Fruit fly (Drosophila melanogaster) whole organism, embryonic: ENCODE data around the gene morgue.

ENCODE experiments used
- Aef1 ChIP-seq: fragments of 200-800 bp; sonication (Bioruptor generic); IDR thresholded peaks from 3 replicates; pipeline ENCODE4 v1.3.6; 2022; ENCODE audit warnings: missing biosample characterization, missing genetic modification characterization
- Blimp-1 ChIP-seq: fragments of 200-800 bp; sonication (Bioruptor generic); optimal IDR thresholded peaks from 3 replicates; lab custom pipeline; 2018; ENCODE audit warnings: missing biosample characterization, missing genetic modification characterization, mild to moderate bottlenecking, moderate library complexity, missing genetic modification reagents
- Bteb2 ChIP-seq: fragments of 200-800 bp; sonication (Bioruptor generic); optimal IDR thresholded peaks from 2 replicates; lab custom pipeline; 2016; ENCODE audit warnings: missing biosample characterization, missing genetic modification characterization
- CG10959 ChIP-seq: fragments of 200-800 bp; sonication (Bioruptor generic); IDR thresholded peaks from 2 replicates; pipeline ENCODE4 v1.3.6; 2022; ENCODE audit warnings: missing biosample characterization, missing genetic modification characterization
- CG11456 ChIP-seq: fragments of 200-800 bp; sonication (Bioruptor generic); IDR thresholded peaks from 3 replicates; pipeline ENCODE4 v1.3.6; 2022; ENCODE audit warnings: missing biosample characterization, missing genetic modification characterization
- CG11723 ChIP-seq: fragments of 200-800 bp; sonication (Bioruptor generic); optimal IDR thresholded peaks from 2 replicates; lab custom pipeline; 2017; ENCODE audit warnings: missing biosample characterization, mild to moderate bottlenecking, missing genetic modification characterization
- CG17612 ChIP-seq: fragments of 200-800 bp; sonication (Bioruptor generic); IDR thresholded peaks from 2 replicates; pipeline ENCODE4 v1.3.6; 2022; ENCODE audit warnings: missing biosample characterization, missing genetic modification characterization
- CG2120 ChIP-seq: fragments of 200-800 bp; sonication (Bioruptor generic); optimal IDR thresholded peaks from 3 replicates; lab custom pipeline; 2016; ENCODE audit warnings: missing biosample characterization, missing genetic modification characterization
- CG34224 ChIP-seq: fragments of 200-800 bp; sonication (Bioruptor generic); IDR thresholded peaks from 3 replicates; pipeline ENCODE4 v1.3.6; 2022; ENCODE audit warnings: missing biosample characterization, missing genetic modification characterization; ENCODE audit not compliant: partially characterized antibody
- CG34422 ChIP-seq: fragments of 200-800 bp; sonication (Bioruptor generic); IDR thresholded peaks from 3 replicates; pipeline ENCODE4 v1.3.6; 2022; ENCODE audit warnings: missing biosample characterization, missing genetic modification characterization
- CG3726 ChIP-seq: fragments of 200-800 bp; sonication (Bioruptor generic); IDR thresholded peaks from 3 replicates; pipeline ENCODE4, ENCODE4 v1.3.6; 2022; ENCODE audit warnings: missing biosample characterization, missing genetic modification characterization
- CG6254 ChIP-seq: fragments of 200-800 bp; sonication (Bioruptor generic); optimal IDR thresholded peaks from 3 replicates; lab custom pipeline; 2017; ENCODE audit warnings: mild to moderate bottlenecking, missing biosample characterization, missing genetic modification reagents, missing genetic modification characterization
- CG7372 ChIP-seq: fragments of 200-800 bp; sonication (Bioruptor generic); IDR thresholded peaks from 2 replicates; pipeline ENCODE4 v1.3.6; 2022; ENCODE audit warnings: missing biosample characterization, missing genetic modification characterization
- CG7556 ChIP-seq: fragments of 200-800 bp; sonication (Bioruptor generic); optimal IDR thresholded peaks from 2 replicates; lab custom pipeline; 2017; ENCODE audit warnings: missing biosample characterization, mild to moderate bottlenecking, missing genetic modification characterization
- CG8281 ChIP-seq: fragments of 200-800 bp; sonication (Bioruptor generic); optimal IDR thresholded peaks from 2 replicates; lab custom pipeline; 2018; ENCODE audit warnings: missing biosample characterization, mild to moderate bottlenecking, missing genetic modification characterization, moderate library complexity
- CoRest ChIP-seq: fragments of 200-800 bp; sonication (Bioruptor generic); optimal IDR thresholded peaks from 3 replicates; lab custom pipeline; 2018; ENCODE audit warnings: missing biosample characterization, mild to moderate bottlenecking, missing genetic modification characterization, moderate library complexity
- CrebB ChIP-seq: fragments of 200-800 bp; sonication (Bioruptor generic); optimal IDR thresholded peaks from 3 replicates; lab custom pipeline; 2018; ENCODE audit warnings: missing biosample characterization, mild to moderate bottlenecking, missing genetic modification characterization
- Dek ChIP-seq: fragments of 200-800 bp; sonication (Bioruptor generic); optimal IDR thresholded peaks from 3 replicates; lab custom pipeline; 2019; ENCODE audit warnings: missing biosample characterization, mild to moderate bottlenecking, missing genetic modification characterization, moderate library complexity
- Doc3 ChIP-seq: fragments of 200-800 bp; sonication (Bioruptor generic); IDR thresholded peaks from 3 replicates; pipeline ENCODE4 v1.3.6; 2022; ENCODE audit warnings: missing biosample characterization, missing genetic modification characterization; ENCODE audit not compliant: partially characterized antibody
- Fer2 ChIP-seq: fragments of 200-800 bp; sonication (Bioruptor generic); optimal IDR thresholded peaks from 2 replicates; lab custom pipeline; 2018; ENCODE audit warnings: missing biosample characterization, mild to moderate bottlenecking, missing genetic modification characterization, moderate library complexity
- HLH4C ChIP-seq: fragments of 200-800 bp; sonication (Bioruptor generic); IDR thresholded peaks from 3 replicates; pipeline ENCODE4 v1.3.6; 2022; ENCODE audit warnings: missing biosample characterization, missing genetic modification characterization; ENCODE audit not compliant: partially characterized antibody
- Hr3 ChIP-seq: fragments of 200-800 bp; sonication (Bioruptor generic); optimal IDR thresholded peaks from 3 replicates; lab custom pipeline; 2016; ENCODE audit warnings: missing biosample characterization, missing genetic modification characterization
- Lpt ChIP-seq: fragments of >200 bp; optimal IDR thresholded peaks from 2 replicates; lab custom pipeline; 2018; ENCODE audit warnings: missing biosample characterization, missing genetic modification characterization
- MESR4 ChIP-seq: fragments of 200-800 bp; sonication (Bioruptor generic); optimal IDR thresholded peaks from 2 replicates; lab custom pipeline; 2018; ENCODE audit warnings: missing biosample characterization, mild to moderate bottlenecking, missing genetic modification characterization, moderate library complexity
- Meics ChIP-seq: fragments of 200-800 bp; sonication (Bioruptor generic); optimal IDR thresholded peaks from 2 replicates; lab custom pipeline; 2017; ENCODE audit warnings: missing biosample characterization, mild to moderate bottlenecking, missing genetic modification characterization
- Nf-YB ChIP-seq: fragments of 200-800 bp; sonication (Bioruptor generic); optimal IDR thresholded peaks from 3 replicates; lab custom pipeline; 2019; ENCODE audit warnings: missing biosample characterization, mild to moderate bottlenecking, missing genetic modification characterization, moderate library complexity
- Oli ChIP-seq: fragments of 200-800 bp; sonication (Bioruptor generic); optimal IDR thresholded peaks from 2 replicates; lab custom pipeline; 2018; ENCODE audit warnings: missing biosample characterization, mild to moderate bottlenecking, missing genetic modification characterization, moderate library complexity
- Sry-δ ChIP-seq: fragments of 200-800 bp; sonication (Bioruptor generic); optimal IDR thresholded peaks from 2 replicates; lab custom pipeline; 2016; ENCODE audit warnings: missing biosample characterization, missing genetic modification characterization
- Stat92E ChIP-seq, 3 experiments: fragments of >200 bp in 2 of 3; fragments of 200-800 bp in 1 of 3; sonication (Bioruptor generic) in 1 of 3; optimal IDR thresholded peaks; 2 replicates each; lab custom pipeline; 2017 to 2019; ENCODE audit warnings: missing biosample characterization in 3 of 3, missing genetic modification characterization in 3 of 3, mild to moderate bottlenecking in 1 of 3, moderate library complexity in 1 of 3
- az2 ChIP-seq: fragments of 200-800 bp; sonication (Bioruptor generic); optimal IDR thresholded peaks from 3 replicates; lab custom pipeline; 2016; ENCODE audit warnings: missing biosample characterization, missing genetic modification characterization
- bbx ChIP-seq: fragments of 200-800 bp; sonication (Bioruptor generic); IDR thresholded peaks from 2 replicates; pipeline ENCODE4 v1.3.6; 2022; ENCODE audit warnings: missing biosample characterization, missing genetic modification characterization; ENCODE audit not compliant: partially characterized antibody
- chinmo ChIP-seq: fragments of 200-800 bp; sonication (Bioruptor generic); IDR thresholded peaks from 4 replicates; pipeline ENCODE4 v1.3.6; 2022; ENCODE audit warnings: missing biosample characterization, missing genetic modification characterization; ENCODE audit not compliant: partially characterized antibody
- chm ChIP-seq: fragments of 200-800 bp; sonication (Bioruptor generic); IDR thresholded peaks from 2 replicates; pipeline ENCODE4 v1.3.6; 2022; ENCODE audit warnings: missing biosample characterization, missing genetic modification characterization
- dysf ChIP-seq: fragments of 200-800 bp; sonication (Bioruptor generic); IDR thresholded peaks from 3 replicates; pipeline ENCODE4 v1.3.6; 2022; ENCODE audit warnings: missing biosample characterization, missing genetic modification characterization
- eyg ChIP-seq: fragments of 200-800 bp; sonication (Bioruptor generic); optimal IDR thresholded peaks from 3 replicates; lab custom pipeline; 2016; ENCODE audit warnings: missing biosample characterization, missing genetic modification characterization
- fd96Cb ChIP-seq: fragments of 200-800 bp; sonication (Bioruptor generic); optimal IDR thresholded peaks from 2 replicates; lab custom pipeline; 2018; ENCODE audit warnings: missing biosample characterization, mild to moderate bottlenecking, missing genetic modification characterization, moderate library complexity
- gcm ChIP-seq: fragments of 200-800 bp; sonication (Bioruptor generic); optimal IDR thresholded peaks from 2 replicates; lab custom pipeline; 2019; ENCODE audit warnings: missing biosample characterization, mild to moderate bottlenecking, missing genetic modification characterization, moderate library complexity
- hbn ChIP-seq: fragments of 200-800 bp; sonication (Bioruptor generic); IDR thresholded peaks from 2 replicates; pipeline ENCODE4 v1.3.6; 2022; ENCODE audit warnings: missing biosample characterization, missing genetic modification characterization; ENCODE audit not compliant: partially characterized antibody
- hkb ChIP-seq, 2 experiments: fragments of 200-800 bp in 1 of 2; fragments of >200 bp in 1 of 2; sonication (Bioruptor generic) in 1 of 2; IDR thresholded peaks in 1 of 2; optimal IDR thresholded peaks in 1 of 2; 2 replicates each; pipeline versions ENCODE4 v1.3.6 to Lab custom; 2017 to 2022; ENCODE audit warnings: missing biosample characterization in 1 of 2, missing genetic modification characterization in 1 of 2
- klu ChIP-seq: fragments of 200-800 bp; sonication (Bioruptor generic); IDR thresholded peaks from 2 replicates; pipeline ENCODE4 v1.3.6; 2022; ENCODE audit warnings: missing biosample characterization, missing genetic modification characterization
- kni ChIP-seq: fragments of 200-800 bp; sonication (Bioruptor generic); optimal IDR thresholded peaks from 3 replicates; lab custom pipeline; 2017; ENCODE audit warnings: mild to moderate bottlenecking, missing biosample characterization, missing genetic modification reagents, missing genetic modification characterization
- lbe ChIP-seq: fragments of 200-800 bp; sonication (Bioruptor generic); optimal IDR thresholded peaks from 2 replicates; lab custom pipeline; 2016; ENCODE audit warnings: missing biosample characterization, mild to moderate bottlenecking, missing genetic modification characterization
- row ChIP-seq: fragments of 200-800 bp; sonication (Bioruptor generic); IDR thresholded peaks from 3 replicates; pipeline ENCODE4 v1.3.6; 2022; ENCODE audit warnings: missing biosample characterization, missing genetic modification characterization
- sd ChIP-seq: fragments of 200-800 bp; sonication (Bioruptor generic); optimal IDR thresholded peaks from 3 replicates; lab custom pipeline; 2018; ENCODE audit warnings: missing biosample characterization, mild to moderate bottlenecking, missing genetic modification characterization, moderate library complexity
- slou ChIP-seq: fragments of 200-800 bp; sonication (Bioruptor generic); optimal IDR thresholded peaks from 3 replicates; lab custom pipeline; 2016; ENCODE audit warnings: missing biosample characterization, missing genetic modification characterization
- tap ChIP-seq: fragments of 200-800 bp; optimal IDR thresholded peaks from 3 replicates; lab custom pipeline; 2019; ENCODE audit warnings: missing biosample characterization, mild to moderate bottlenecking, missing genetic modification characterization, moderate library complexity
- unc-4 ChIP-seq: fragments of 200-800 bp; sonication (Bioruptor generic); IDR thresholded peaks from 2 replicates; pipeline ENCODE4 v1.3.6; 2022; ENCODE audit warnings: missing biosample characterization, missing genetic modification characterization; ENCODE audit not compliant: partially characterized antibody

morgue gene

DNA sequence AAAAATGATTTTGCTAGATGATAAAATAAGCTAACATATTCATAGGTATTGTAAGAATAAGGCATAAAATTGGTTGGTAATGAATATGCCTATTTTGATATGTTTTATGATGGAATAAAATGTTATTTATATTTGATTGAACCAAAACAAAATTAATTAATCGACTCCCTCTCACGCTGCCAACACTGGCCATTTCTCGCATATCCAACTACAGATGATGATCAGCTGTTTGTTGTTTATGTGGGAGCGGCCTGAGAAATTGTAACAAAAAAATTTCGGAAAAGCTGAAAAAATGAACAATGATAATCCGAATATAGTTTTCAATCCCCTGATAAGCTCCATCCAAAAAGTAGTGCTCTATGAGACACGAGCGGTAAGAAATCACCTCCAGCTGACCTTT is 20.5 kb upstream of the morgue start, which contains the start of gene FIG4 (continued):
- TF ChIP-seq kni (peak; percentile 10), Sry-δ (GFP tag; lab: Kevin White, UChicago) (peak; percentile 36), row (GFP tag; lab: Robert Waterston, UW) (peak; percentile 76), CG34224 (GFP tag; lab: Robert Waterston, UW) (peak; percentile 87), HLH4C (peak; percentile 60; the same call in 2 of the 3 replicates), Meics (no peak), gcm (GFP tag; lab: Kevin White, UChicago) (peak; percentile 14), hbn (peak; percentile 83), MESR4 (GFP tag; lab: Kevin White, UChicago) (peak; percentile 2), CoRest (tag; lab: Kevin White, UChicago) (peak; percentile 20), Aef1 (GFP tag; lab: Robert Waterston, UW) (no peak), bbx (GFP tag; lab: Robert Waterston, UW) (peak; percentile 65; the same call in 1 of the 2 replicates), CG2120 (GFP tag; lab: Kevin White, UChicago) (peak; percentile 1), unc-4 (GFP tag; lab: Robert Waterston, UW) (peak; percentile 75), chinmo (GFP tag; lab: Robert Waterston, UW) (peak; percentile 58; the same call in 1 of the 4 replicates), sd (tag; lab: Kevin White, UChicago) (peak; percentile 68), CG34422 (GFP tag; lab: Robert Waterston, UW) (peak; percentile 21; the same call in 1 of the 3 replicates), Nf-YB (GFP tag; lab: Kevin White, UChicago) (peak; percentile 7), CG6254 (GFP tag; lab: Kevin White, UChicago) (peak; percentile 39), CrebB (tag; lab: Kevin White, UChicago) (peak; percentile 4), Doc3 (GFP tag; lab: Robert Waterston, UW) (peak; percentile 91)

DNA sequence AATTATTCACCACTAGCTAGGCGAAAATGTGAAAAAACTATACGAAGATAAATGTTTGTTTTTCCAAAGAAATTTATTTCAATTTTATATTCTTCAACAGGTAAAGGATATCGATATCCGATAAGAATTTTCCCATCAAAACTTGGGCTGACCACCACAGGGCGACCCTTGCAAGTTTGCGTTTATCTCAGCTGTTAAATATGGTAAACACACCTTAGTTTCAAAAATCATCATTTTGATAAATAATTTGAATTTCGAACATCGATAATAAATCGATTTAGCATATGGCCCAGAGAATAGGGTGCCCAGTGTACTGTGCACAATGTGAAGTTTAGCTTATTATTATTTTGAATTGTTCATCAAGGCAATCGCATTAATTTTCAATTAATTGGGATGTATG is 18.8 kb upstream of the morgue start, which contains the start of the genes CG15443 and Paris:
CG15443 (minus strand) TSS at position 125 of the 400 bp plus-strand sequence.
Paris (plus strand) TSS at position 289 of the 400 bp plus-strand sequence.
- no peak for TF ChIP-seq klu
- no peak for TF ChIP-seq Oli (tag; lab: Kevin White, UChicago)
- no peak for TF ChIP-seq tap (tag; lab: Kevin White, UChicago)
- TF ChIP-seq kni, result no peak
- TF ChIP-seq CG11723, result no peak
- TF ChIP-seq lbe (GFP tag; lab: Kevin White, UChicago), result no peak
- no peak for TF ChIP-seq Stat92E (GFP tag; optimal IDR thresholded peaks at IDR 0.05; lab: Kevin White, UChicago)
- no peak for TF ChIP-seq eyg
- no peak for TF ChIP-seq Blimp-1 (GFP tag; lab: Kevin White, UChicago)
- TF ChIP-seq fd96Cb (tag; lab: Kevin White, UChicago), result no peak
- TF ChIP-seq hkb (optimal IDR thresholded peaks at IDR 0.05; lab: Kevin White, UChicago), result no peak
- no peak for TF ChIP-seq hkb (GFP tag; IDR thresholded peaks at IDR 0.05; lab: Robert Waterston, UW)
- no peak for TF ChIP-seq Dek (tag; lab: Kevin White, UChicago)
- no peak for TF ChIP-seq az2 (GFP tag; lab: Kevin White, UChicago)
- no peak for TF ChIP-seq Fer2 (tag; lab: Kevin White, UChicago)
- TF ChIP-seq Hr3 (GFP tag; lab: Kevin White, UChicago), result no peak
- TF ChIP-seq dysf (GFP tag; lab: Robert Waterston, UW), result no peak
- no peak for TF ChIP-seq Bteb2
- TF ChIP-seq CG10959, result no peak
- no peak for TF ChIP-seq CG7372 (GFP tag; lab: Robert Waterston, UW)
- TF ChIP-seq CG6254 (GFP tag; lab: Kevin White, UChicago), result peak; percentile 100
- TF ChIP-seq CG34224 (GFP tag; lab: Robert Waterston, UW), result peak; percentile 75
- TF ChIP-seq CG7556 (GFP tag; lab: Kevin White, UChicago), result no peak
- TF ChIP-seq Lpt (GFP tag; lab: Kevin White, UChicago), result no peak
- TF ChIP-seq Sry-δ (GFP tag; lab: Kevin White, UChicago), result peak; percentile 46
- TF ChIP-seq CG11456, result no peak
- TF ChIP-seq CG17612 (GFP tag; lab: Robert Waterston, UW), result no peak
- TF ChIP-seq hbn, result peak; percentile 48; the same call in 1 of the 2 replicates
- no peak for TF ChIP-seq chm (GFP tag; lab: Robert Waterston, UW)
- TF ChIP-seq CG8281 (tag; lab: Kevin White, UChicago), result no peak
- TF ChIP-seq CG3726 (GFP tag; lab: Robert Waterston, UW), result no peak
- no peak for TF ChIP-seq slou (GFP tag; lab: Kevin White, UChicago)
